Fruit fly (Drosophila melanogaster): ENCODE data around the gene CG44174.
A peak's percentile ranks its signal among the peaks of the same experiment; 100 is the strongest.

Gene CG44174

dm6 chr3R:19255255-19255654 is 42.2 kb downstream of the CG44174 start:
- TF ChIP-seq lz (GFP tag; optimal IDR thresholded peaks at IDR 0.05): peak; percentile 13
- TF ChIP-seq Ets96B (tag; optimal IDR thresholded peaks at IDR 0.05): peak; percentile 61
- peak; percentile 62 for TF ChIP-seq CG3032 (tag; optimal IDR thresholded peaks at IDR 0.05)
- TF ChIP-seq CG31627 (GFP tag; optimal IDR thresholded peaks at IDR 0.05): no peak
- peak; percentile 79 for TF ChIP-seq eg (GFP tag; IDR thresholded peaks at IDR 0.05)
- peak; percentile 23 for TF ChIP-seq Sox14 (GFP tag; optimal IDR thresholded peaks at IDR 0.05)
- peak; percentile 21 to 37 for TF ChIP-seq ss (GFP tag; optimal IDR thresholded peaks at IDR 0.05)
- peak; percentile 54 for TF ChIP-seq achi (GFP tag; optimal IDR thresholded peaks at IDR 0.05)
- TF ChIP-seq fkh (GFP tag; optimal IDR thresholded peaks at IDR 0.05): no peak
- TF ChIP-seq Gug (GFP tag; IDR thresholded peaks at IDR 0.05): peak; percentile 48
- peak; percentile 49 for TF ChIP-seq OdsH (GFP tag; optimal IDR thresholded peaks at IDR 0.05)
- TF ChIP-seq CG8119 (GFP tag; IDR thresholded peaks at IDR 0.05): peak; percentile 63
- TF ChIP-seq Hr39 (GFP tag; optimal IDR thresholded peaks at IDR 0.05): no peak
- TF ChIP-seq CG1621 (tag; optimal IDR thresholded peaks at IDR 0.05): peak; percentile 36
- peak; percentile 9 for TF ChIP-seq Met (GFP tag; optimal IDR thresholded peaks at IDR 0.05)
- TF ChIP-seq fd85E (GFP tag; optimal IDR thresholded peaks at IDR 0.05): no peak
- peak; percentile 52 for TF ChIP-seq cyc (GFP tag; optimal IDR thresholded peaks at IDR 0.05)
- TF ChIP-seq CG11902 (GFP tag; optimal IDR thresholded peaks at IDR 0.05): peak; percentile 13
- TF ChIP-seq Smox (GFP tag; optimal IDR thresholded peaks at IDR 0.05): no peak
- TF ChIP-seq CG4318 (GFP tag; optimal IDR thresholded peaks at IDR 0.05): peak; percentile 39
- peak; percentile 33 for TF ChIP-seq CG6792 (GFP tag; optimal IDR thresholded peaks at IDR 0.05)
- TF ChIP-seq svp (GFP tag): peak; percentile 77
- TF ChIP-seq topi (GFP tag; optimal IDR thresholded peaks at IDR 0.05): peak; percentile 44
- TF ChIP-seq Eip78C (GFP tag): peak; percentile 73
- TF ChIP-seq CG34406 (GFP tag; optimal IDR thresholded peaks at IDR 0.05): peak; percentile 18
- TF ChIP-seq Hr38 (GFP tag; optimal IDR thresholded peaks at IDR 0.05): no peak
- TF ChIP-seq CG15336 (GFP tag; IDR thresholded peaks at IDR 0.05): peak; percentile 72
- TF ChIP-seq acj6 (GFP tag; optimal IDR thresholded peaks at IDR 0.05): peak; percentile 56
- TF ChIP-seq CG8632 (GFP tag; optimal IDR thresholded peaks at IDR 0.05): peak; percentile 7
- no peak for TF ChIP-seq vri (GFP tag; optimal IDR thresholded peaks at IDR 0.05)
- TF ChIP-seq salr (GFP tag; optimal IDR thresholded peaks at IDR 0.05): peak in 1 of 2 experiments; percentile 49
- peak; percentile 23 for TF ChIP-seq Hr4 (GFP tag; optimal IDR thresholded peaks at IDR 0.05)
- TF ChIP-seq Eip93F (GFP tag; optimal IDR thresholded peaks at IDR 0.05): no peak
- TF ChIP-seq CG6276 (GFP tag; optimal IDR thresholded peaks at IDR 0.05): peak; percentile 61
- TF ChIP-seq CG3919 (GFP tag; optimal IDR thresholded peaks at IDR 0.05): peak; percentile 68
- TF ChIP-seq dac (GFP tag; optimal IDR thresholded peaks at IDR 0.05): peak; percentile 18
- no peak for TF ChIP-seq CG16779 (tag; optimal IDR thresholded peaks at IDR 0.05)
- peak; percentile 59 for TF ChIP-seq CG10669 (GFP tag; optimal IDR thresholded peaks at IDR 0.05)
- TF ChIP-seq Eip75B (GFP tag; optimal IDR thresholded peaks at IDR 0.05): peak; percentile 47
- no peak for TF ChIP-seq CG9139 (GFP tag; optimal IDR thresholded peaks at IDR 0.05)
- TF ChIP-seq fd59A (GFP tag; optimal IDR thresholded peaks at IDR 0.05): peak; percentile 45
- TF ChIP-seq CG10631 (GFP tag; optimal IDR thresholded peaks at IDR 0.05): peak; percentile 71
- TF ChIP-seq CG6854 (GFP tag; optimal IDR thresholded peaks at IDR 0.05): no peak
- TF ChIP-seq spab (GFP tag; optimal IDR thresholded peaks at IDR 0.05): peak; percentile 52
- TF ChIP-seq Blimp-1 (GFP tag; optimal IDR thresholded peaks at IDR 0.05): no peak
- peak; percentile 88 for TF ChIP-seq CG6163 (GFP tag; IDR thresholded peaks at IDR 0.05)
- no peak for TF ChIP-seq Sox15 (GFP tag; optimal IDR thresholded peaks at IDR 0.05)
- peak; percentile 50 for TF ChIP-seq dsx (GFP tag; optimal IDR thresholded peaks at IDR 0.05; ENCODE audit: poor library complexity, severe bottlenecking)
- peak; percentile 35 for TF ChIP-seq Lpt (GFP tag; optimal IDR thresholded peaks at IDR 0.05)
- TF ChIP-seq esn (GFP tag; optimal IDR thresholded peaks at IDR 0.05): peak; percentile 26
- peak; percentile 29 for TF ChIP-seq net (GFP tag; optimal IDR thresholded peaks at IDR 0.05)
- no peak for TF ChIP-seq Sox102F (GFP tag; optimal IDR thresholded peaks at IDR 0.05)
- TF ChIP-seq CG11294 (GFP tag; IDR thresholded peaks at IDR 0.05): peak; percentile 47; the same call in 1 of the 2 replicates

Data from whole organism, prepupa.